Fruit fly (Drosophila melanogaster) whole organism, embryonic: ENCODE data around the gene esg.

Experiments
- Abd-B ChIP-seq: fragments of 200-800 bp; sonication (Bioruptor generic); optimal IDR thresholded peaks from 2 replicates; lab custom pipeline; 2018; ENCODE audit warnings: missing biosample characterization, mild to moderate bottlenecking, missing genetic modification characterization, moderate library complexity
- CG10267 ChIP-seq: fragments of 200-800 bp; sonication (Bioruptor generic); optimal IDR thresholded peaks from 2 replicates; lab custom pipeline; 2018; ENCODE audit warnings: missing biosample characterization, mild to moderate bottlenecking, missing genetic modification characterization, moderate library complexity
- CG10543 ChIP-seq: fragments of 200-800 bp; sonication (Bioruptor generic); optimal IDR thresholded peaks from 3 replicates; lab custom pipeline; 2017; ENCODE audit warnings: missing biosample characterization, mild to moderate bottlenecking, missing genetic modification characterization, moderate library complexity
- CG11504 ChIP-seq: fragments of 200-800 bp; sonication (Bioruptor generic); optimal IDR thresholded peaks from 3 replicates; lab custom pipeline; 2019; ENCODE audit warnings: missing biosample characterization, mild to moderate bottlenecking, missing genetic modification characterization, moderate library complexity
- CG11560 ChIP-seq: fragments of 200-800 bp; sonication (Bioruptor generic); IDR thresholded peaks from 3 replicates; pipeline ENCODE4 v1.3.6; 2022; ENCODE audit warnings: missing biosample characterization, missing genetic modification characterization
- CG12219 ChIP-seq: fragments of 200-800 bp; sonication (Bioruptor generic); optimal IDR thresholded peaks from 3 replicates; lab custom pipeline; 2018; ENCODE audit warnings: missing biosample characterization, mild to moderate bottlenecking, missing genetic modification characterization
- CG12744 ChIP-seq: fragments of 200-800 bp; sonication (Bioruptor generic); optimal IDR thresholded peaks from 2 replicates; lab custom pipeline; 2016; ENCODE audit warnings: missing biosample characterization, missing genetic modification characterization
- CG12769 ChIP-seq: fragments of 200-800 bp; sonication (Bioruptor generic); optimal IDR thresholded peaks from 2 replicates; lab custom pipeline; 2019; ENCODE audit warnings: missing biosample characterization, mild to moderate bottlenecking, missing genetic modification characterization, moderate library complexity
- CG14710 ChIP-seq: fragments of 200-800 bp; sonication (Bioruptor generic); optimal IDR thresholded peaks from 3 replicates; lab custom pipeline; 2019; ENCODE audit warnings: missing biosample characterization, mild to moderate bottlenecking, missing genetic modification characterization, moderate library complexity
- CG1602 ChIP-seq: fragments of 200-800 bp; sonication (Bioruptor generic); optimal IDR thresholded peaks from 3 replicates; lab custom pipeline; 2016; ENCODE audit warnings: missing biosample characterization, missing genetic modification characterization
- CG1603 ChIP-seq: fragments of 200-800 bp; sonication (Bioruptor generic); optimal IDR thresholded peaks from 2 replicates; lab custom pipeline; 2019; ENCODE audit warnings: missing biosample characterization, mild to moderate bottlenecking, missing genetic modification characterization, moderate library complexity
- CG2712 ChIP-seq: fragments of 200-800 bp; optimal IDR thresholded peaks from 3 replicates; lab custom pipeline; 2019; ENCODE audit warnings: missing biosample characterization, mild to moderate bottlenecking, missing genetic modification characterization, moderate library complexity
- CG32532 ChIP-seq: fragments of 200-800 bp; sonication (Bioruptor generic); IDR thresholded peaks from 2 replicates; pipeline ENCODE4 v1.3.6; 2022; ENCODE audit warnings: missing biosample characterization, missing genetic modification characterization
- CG4424 ChIP-seq: fragments of 200-800 bp; sonication (Bioruptor generic); optimal IDR thresholded peaks from 3 replicates; lab custom pipeline; 2016; ENCODE audit warnings: missing biosample characterization, missing genetic modification characterization
- CG4854 ChIP-seq: fragments of 200-800 bp; sonication (Bioruptor generic); optimal IDR thresholded peaks from 2 replicates; lab custom pipeline; 2016; ENCODE audit warnings: missing biosample characterization, missing genetic modification characterization, inconsistent platforms
- CG6654 ChIP-seq: fragments of 200-800 bp; sonication (Bioruptor generic); optimal IDR thresholded peaks from 2 replicates; lab custom pipeline; 2017; ENCODE audit warnings: missing biosample characterization, mild to moderate bottlenecking, missing genetic modification characterization
- CG8388 ChIP-seq: fragments of 200-800 bp; sonication (Bioruptor generic); optimal IDR thresholded peaks from 2 replicates; lab custom pipeline; 2019; ENCODE audit warnings: missing biosample characterization, mild to moderate bottlenecking, missing genetic modification characterization, moderate library complexity
- D19A ChIP-seq: fragments of 200-800 bp; optimal IDR thresholded peaks from 3 replicates; lab custom pipeline; 2019; ENCODE audit warnings: missing biosample characterization, mild to moderate bottlenecking, missing genetic modification characterization, moderate library complexity
- HLH3B ChIP-seq: fragments of 200-800 bp; sonication (Bioruptor generic); IDR thresholded peaks from 2 replicates; pipeline ENCODE4 v1.3.6; 2022; ENCODE audit warnings: missing biosample characterization, missing genetic modification characterization
- HLH54F ChIP-seq: fragments of 200-800 bp; sonication (Bioruptor generic); optimal IDR thresholded peaks from 3 replicates; lab custom pipeline; 2016; ENCODE audit warnings: missing biosample characterization, missing genetic modification characterization
- Hsf ChIP-seq: fragments of 200-800 bp; sonication (Bioruptor generic); optimal IDR thresholded peaks from 3 replicates; lab custom pipeline; 2016; ENCODE audit warnings: missing biosample characterization, missing genetic modification characterization
- MTF-1 ChIP-seq: fragments of 200-800 bp; sonication (Bioruptor generic); optimal IDR thresholded peaks from 2 replicates; lab custom pipeline; 2018; ENCODE audit warnings: missing biosample characterization, mild to moderate bottlenecking, missing genetic modification characterization, borderline replicate concordance
- Pdp1 ChIP-seq, 2 experiments: fragments of 200-800 bp; sonication (Bioruptor generic); optimal IDR thresholded peaks; 3 replicates each; lab custom pipeline; 2016; ENCODE audit warnings: missing biosample characterization in 2 of 2, missing genetic modification characterization in 2 of 2, mild to moderate bottlenecking in 1 of 2, moderate library complexity in 1 of 2
- Rfx ChIP-seq: fragments of 200-800 bp; sonication (Bioruptor generic); IDR thresholded peaks from 2 replicates; pipeline ENCODE4 v1.3.6; 2022; ENCODE audit warnings: missing biosample characterization, missing genetic modification characterization
- Sox102F ChIP-seq: fragments of 200-800 bp; sonication (Bioruptor generic); optimal IDR thresholded peaks from 2 replicates; lab custom pipeline; 2018; ENCODE audit warnings: missing biosample characterization, mild to moderate bottlenecking, missing genetic modification characterization, moderate library complexity
- Xbp1 ChIP-seq: fragments of 200-800 bp; sonication (Bioruptor generic); optimal IDR thresholded peaks from 3 replicates; lab custom pipeline; 2016; ENCODE audit warnings: missing biosample characterization, mild to moderate bottlenecking, missing genetic modification characterization
- Xrp1 ChIP-seq: fragments of 200-800 bp; sonication (Bioruptor generic); IDR thresholded peaks from 2 replicates; pipeline ENCODE4 v1.3.6; 2022; ENCODE audit warnings: missing biosample characterization, missing genetic modification characterization
- bsh ChIP-seq, 2 experiments: fragments of 200-800 bp; sonication (Bioruptor generic); optimal IDR thresholded peaks; 2 replicates each; lab custom pipeline; 2017 to 2018; ENCODE audit warnings: mild to moderate bottlenecking in 2 of 2, missing biosample characterization in 2 of 2, missing genetic modification characterization in 2 of 2, moderate library complexity in 1 of 2
- chn ChIP-seq: fragments of 200-800 bp; sonication (Bioruptor generic); optimal IDR thresholded peaks from 2 replicates; lab custom pipeline; 2016; ENCODE audit warnings: missing biosample characterization, missing genetic modification characterization
- ci ChIP-seq: fragments of 200-800 bp; sonication (Bioruptor generic); IDR thresholded peaks from 3 replicates; pipeline ENCODE4 v1.3.6; 2022; ENCODE audit warnings: missing biosample characterization, missing genetic modification characterization
- dmrt11E ChIP-seq: fragments of 200-800 bp; sonication (Bioruptor generic); optimal IDR thresholded peaks from 3 replicates; lab custom pipeline; 2018; ENCODE audit warnings: missing biosample characterization, mild to moderate bottlenecking, missing genetic modification characterization, moderate library complexity
- dpn ChIP-seq, 2 experiments: fragments of 200-800 bp; sonication (Bioruptor generic); optimal IDR thresholded peaks; 3 replicates each; lab custom pipeline; 2016; ENCODE audit warnings: missing biosample characterization in 2 of 2, missing genetic modification characterization in 2 of 2
- eyg ChIP-seq: fragments of 200-800 bp; sonication (Bioruptor generic); optimal IDR thresholded peaks from 3 replicates; lab custom pipeline; 2016; ENCODE audit warnings: missing biosample characterization, missing genetic modification characterization
- gro ChIP-seq: fragments of 200-800 bp; sonication (Bioruptor generic); optimal IDR thresholded peaks from 2 replicates; lab custom pipeline; 2016; ENCODE audit warnings: missing biosample characterization, missing genetic modification characterization
- mam ChIP-seq: fragments of 200-800 bp; sonication (Bioruptor generic); optimal IDR thresholded peaks from 3 replicates; lab custom pipeline; 2016; ENCODE audit warnings: missing biosample characterization, missing genetic modification characterization
- pan ChIP-seq, 4 experiments: fragments of >200 bp in 3 of 4; fragments of 200-800 bp in 1 of 4; sonication (Bioruptor generic) in 1 of 4; optimal IDR thresholded peaks in 3 of 4; IDR thresholded peaks in 1 of 4; 2 replicates each; pipeline versions ENCODE4 v1.3.6 to Lab custom; 2017 to 2022; ENCODE audit warnings: missing biosample characterization in 2 of 4, missing genetic modification characterization in 2 of 4, mixed read lengths in 1 of 4
- phol ChIP-seq: fragments of 200-800 bp; sonication (Bioruptor generic); optimal IDR thresholded peaks from 3 replicates; lab custom pipeline; 2018; ENCODE audit warnings: missing biosample characterization, mild to moderate bottlenecking, missing genetic modification characterization, moderate library complexity
- pnt ChIP-seq: fragments of 200-800 bp; sonication (Bioruptor generic); optimal IDR thresholded peaks from 3 replicates; lab custom pipeline; 2016; ENCODE audit warnings: missing biosample characterization, missing genetic modification characterization
- prd ChIP-seq, 3 experiments: fragments of >200 bp in 2 of 3; fragments of 200-800 bp in 1 of 3; sonication (Bioruptor generic) in 1 of 3; optimal IDR thresholded peaks in 2 of 3; IDR thresholded peaks in 1 of 3; 2 replicates in 2 of 3; 3 replicates in 1 of 3; pipeline versions ENCODE4 v1.3.6 to Lab custom; 2017 to 2022; ENCODE audit warnings: missing biosample characterization in 1 of 3, missing genetic modification characterization in 1 of 3
- pzg ChIP-seq: fragments of 200-800 bp; sonication (Bioruptor generic); optimal IDR thresholded peaks from 3 replicates; lab custom pipeline; 2018; ENCODE audit warnings: missing biosample characterization, mild to moderate bottlenecking, missing genetic modification characterization, moderate library complexity
- row ChIP-seq: fragments of 200-800 bp; sonication (Bioruptor generic); IDR thresholded peaks from 3 replicates; pipeline ENCODE4 v1.3.6; 2022; ENCODE audit warnings: missing biosample characterization, missing genetic modification characterization
- sens ChIP-seq: fragments of 200-800 bp; sonication (Bioruptor generic); peaks from one replicate; lab custom pipeline; 2016; ENCODE audit warnings: missing biosample characterization, missing genetic modification characterization
- tin ChIP-seq: fragments of 200-800 bp; sonication (Bioruptor generic); optimal IDR thresholded peaks from 3 replicates; lab custom pipeline; 2016; ENCODE audit warnings: missing biosample characterization, missing genetic modification characterization
- twi ChIP-seq: fragments of 200-800 bp; optimal IDR thresholded peaks from 2 replicates; lab custom pipeline; 2019; ENCODE audit warnings: missing biosample characterization, mild to moderate bottlenecking, missing genetic modification characterization, moderate library complexity
- vfl ChIP-seq: fragments of 200-800 bp; sonication (Bioruptor generic); optimal IDR thresholded peaks from 2 replicates; lab custom pipeline; 2016; ENCODE audit warnings: missing biosample characterization, missing genetic modification characterization
- vvl ChIP-seq: fragments of 200-800 bp; sonication (Bioruptor generic); IDR thresholded peaks from 2 replicates; pipeline ENCODE4 v1.3.6; 2022; ENCODE audit warnings: missing biosample characterization, missing genetic modification characterization
- zfh1 ChIP-seq: fragments of 200-800 bp; sonication (Bioruptor generic); IDR thresholded peaks from 3 replicates; pipeline ENCODE4 v1.3.6; 2022; ENCODE audit warnings: missing biosample characterization, missing genetic modification characterization

esg gene

DNA sequence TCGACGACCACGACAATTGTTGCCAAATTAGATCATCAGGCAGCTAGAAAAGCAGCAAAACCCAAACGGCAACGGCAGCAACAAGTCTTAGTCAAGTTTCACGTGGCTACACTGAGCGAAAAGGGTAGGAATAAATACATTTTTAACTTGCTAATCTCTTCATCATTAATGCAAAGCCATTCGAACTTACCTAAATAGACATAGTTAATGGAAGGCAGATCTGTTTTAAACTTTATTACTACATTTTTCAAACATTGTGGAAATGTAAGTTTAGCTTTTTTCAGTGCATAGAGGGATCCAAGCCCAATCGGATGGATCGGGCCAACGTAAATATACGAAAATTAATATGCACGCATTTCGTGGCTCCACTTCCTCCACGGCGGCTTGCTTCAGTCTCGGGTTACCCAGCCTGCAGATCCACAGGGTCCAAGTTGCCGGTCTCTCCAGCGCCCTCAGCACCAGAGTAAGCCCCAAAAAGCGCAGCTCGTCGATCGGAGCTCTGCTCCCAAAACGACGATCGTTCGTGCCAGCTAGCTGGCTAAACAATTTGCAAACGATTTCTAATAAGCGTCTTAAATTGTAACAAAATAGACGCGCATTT is 3.7 kb downstream of the esg start (continued):
- TF ChIP-seq Sox102F (GFP tag; lab: Kevin White, UChicago) (peak; percentile 41), CG8388 (GFP tag; lab: Kevin White, UChicago) (peak; percentile 16), CG11504 (tag; lab: Kevin White, UChicago) (peak; percentile 31), twi (tag; lab: Kevin White, UChicago) (no peak), pan (optimal IDR thresholded peaks at IDR 0.05; lab: Kevin White, UChicago) (no peak), pan (GFP tag; optimal IDR thresholded peaks at IDR 0.05 in 1 of 2, IDR thresholded peaks at IDR 0.05 in 1 of 2) (peak in 1 of 2 experiments; percentile 9), prd (optimal IDR thresholded peaks at IDR 0.05; lab: Kevin White, UChicago) (no peak), prd (GFP tag; IDR thresholded peaks at IDR 0.05; lab: Robert Waterston, UW) (peak; percentile 59; the same call in 2 of the 3 replicates), CG1603 (tag; lab: Kevin White, UChicago) (peak; percentile 62), sens (peak; percentile 83), CG10543 (GFP tag; lab: Kevin White, UChicago) (no peak), dmrt11E (tag; lab: Kevin White, UChicago) (peak; percentile 53), HLH3B (GFP tag; lab: Robert Waterston, UW) (0 out of 2 replicates have a peak, but pooled peaks have one; percentile 16), Hsf (peak; percentile 7), vfl (GFP tag; lab: Kevin White, UChicago) (no peak), Abd-B (peak; percentile 28), CG4854 (GFP tag; lab: Kevin White, UChicago) (no peak), CG12744 (no peak), Xbp1 (GFP tag; lab: Kevin White, UChicago) (peak; percentile 45), bsh (GFP tag; optimal IDR thresholded peaks at IDR 0.05; lab: Kevin White, UChicago) (peak in 1 of 2 experiments; percentile 61), CG2712 (tag; lab: Kevin White, UChicago) (peak; percentile 39), CG6654 (GFP tag; lab: Kevin White, UChicago) (no peak), CG12219 (peak; percentile 23), CG4424 (GFP tag; lab: Kevin White, UChicago) (peak; percentile 27), Rfx (GFP tag; lab: Robert Waterston, UW) (no peak), zfh1 (GFP tag; lab: Robert Waterston, UW) (0 out of 3 replicates have a peak, but pooled peaks have one; percentile 31), HLH54F (GFP tag; lab: Kevin White, UChicago) (no peak), CG12769 (tag; lab: Kevin White, UChicago) (peak; percentile 23), phol (tag; lab: Kevin White, UChicago) (peak; percentile 40), ci (GFP tag; lab: Robert Waterston, UW) (0 out of 3 replicates have a peak, but pooled peaks have one; percentile 49), eyg (GFP tag; lab: Kevin White, UChicago) (peak; percentile 3), Xrp1 (GFP tag; lab: Robert Waterston, UW) (peak; percentile 62; the same call in 1 of the 2 replicates), chn (GFP tag; lab: Kevin White, UChicago) (peak; percentile 3), mam (GFP tag; lab: Kevin White, UChicago) (peak; percentile 2), pnt (GFP tag; lab: Kevin White, UChicago) (peak; percentile 18), row (GFP tag; lab: Robert Waterston, UW) (0 out of 3 replicates have a peak, but pooled peaks have one; percentile 29), CG11560 (tag; lab: Robert Waterston, UW) (0 out of 3 replicates have a peak, but pooled peaks have one; percentile 36), D19A (tag; lab: Kevin White, UChicago) (peak; percentile 16), MTF-1 (no peak), CG10267 (peak; percentile 13), CG32532 (peak; percentile 38; the same call in 1 of the 2 replicates), vvl (0 out of 2 replicates have a peak, but pooled peaks have one; percentile 43), tin (GFP tag; lab: Kevin White, UChicago) (peak; percentile 16), dpn (GFP tag; optimal IDR thresholded peaks at IDR 0.05; lab: Kevin White, UChicago) (peak in 1 of 2 experiments; percentile 1), pzg (GFP tag; lab: Kevin White, UChicago) (no peak), Pdp1 (GFP tag; optimal IDR thresholded peaks at IDR 0.05; lab: Kevin White, UChicago) (peak in 1 of 2 experiments; percentile 3), CG14710 (tag; lab: Kevin White, UChicago) (peak; percentile 27), CG1602 (peak; percentile 6), gro (GFP tag; lab: Kevin White, UChicago) (no peak)
